Fruit fly (Drosophila melanogaster) whole organism: Measurements from ENCODE around the gene Rcd4.

Experiments used
- CG8478 ChIP-seq: fragments of >200 bp; optimal IDR thresholded peaks from 2 replicates; lab custom pipeline; 2018; ENCODE audit warnings: inconsistent platforms
- Dll ChIP-seq: fragments of >200 bp; optimal IDR thresholded peaks from 2 replicates; lab custom pipeline; 2017
- EcR ChIP-seq, 2 experiments: fragments of >200 bp; optimal IDR thresholded peaks; 2 replicates each; lab custom pipeline; 2017; ENCODE audit warnings: missing biosample characterization in 2 of 2, missing genetic modification characterization in 2 of 2, missing genetic modification reagents in 2 of 2
- pan ChIP-seq: fragments of >200 bp; optimal IDR thresholded peaks from 2 replicates; lab custom pipeline; 2017
- psq ChIP-seq: fragments of >200 bp; optimal IDR thresholded peaks from 2 replicates; lab custom pipeline; 2017
- usp ChIP-seq: fragments of >200 bp; optimal IDR thresholded peaks from 2 replicates; lab custom pipeline; 2017; ENCODE audit warnings: missing biosample characterization, missing genetic modification characterization, mixed read lengths

DNA sequence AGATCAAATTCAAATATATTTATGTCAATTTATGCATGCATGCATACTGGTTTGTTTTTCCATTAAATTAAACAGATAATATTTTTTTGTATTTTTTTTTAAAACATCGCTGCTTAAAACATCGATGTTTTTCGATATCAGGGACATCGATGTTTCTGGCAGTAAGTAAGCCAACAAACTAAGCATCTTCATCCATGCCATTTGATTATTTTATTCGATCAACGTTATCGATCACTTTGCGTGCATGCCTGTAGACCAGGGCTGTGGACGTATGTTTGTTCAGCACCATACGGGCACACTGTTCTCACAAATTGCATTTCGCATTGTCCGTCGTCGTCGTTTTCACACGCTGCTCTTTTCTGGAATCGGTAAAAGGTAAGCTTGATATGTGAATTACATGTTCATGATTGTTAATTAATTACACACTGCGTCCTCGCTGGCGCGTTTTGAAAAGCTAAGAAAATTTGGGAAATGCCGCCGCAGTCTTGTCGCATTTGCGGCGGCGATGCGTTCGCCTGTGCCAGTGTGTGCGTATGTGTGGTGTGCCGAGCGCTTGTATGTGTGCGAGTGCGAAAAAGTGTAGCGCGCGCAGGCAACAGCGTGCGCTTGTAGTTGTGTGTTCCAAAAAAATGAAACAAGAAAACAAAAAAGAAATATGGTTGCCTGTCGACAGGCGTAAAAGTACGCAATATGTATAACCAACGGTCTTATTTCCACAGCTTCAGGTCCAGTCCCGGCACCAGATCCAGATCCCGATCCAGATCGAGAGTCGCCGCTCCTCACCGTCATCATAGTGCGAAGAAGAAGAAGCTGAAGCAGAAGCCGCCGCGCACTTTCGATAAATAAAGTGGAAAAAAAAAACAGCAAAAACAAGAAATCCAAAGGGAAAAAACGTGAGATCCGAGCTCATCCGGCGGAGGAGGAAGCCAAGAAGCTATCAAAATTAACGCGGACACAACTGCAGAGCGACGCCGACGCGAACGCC lies 20.9 kb downstream of the Rcd4 start, which contains the start of gene emb:
- no peak for TF ChIP-seq EcR (GFP tag; optimal IDR thresholded peaks at IDR 0.05; lab: Kevin White, UChicago)
- TF ChIP-seq Dll (lab: Kevin White, UChicago): no peak
- no peak for TF ChIP-seq pan (lab: Kevin White, UChicago)
- no peak for TF ChIP-seq usp (GFP tag; lab: Kevin White, UChicago)
- no peak for TF ChIP-seq psq (lab: Kevin White, UChicago)
- TF ChIP-seq CG8478 (lab: Kevin White, UChicago): no peak
